Worm (Caenorhabditis elegans): ENCODE results near the gene cex-2.

The cex-2 gene

ce11 chrII:7808153-7808552, 27.1 kb downstream of the cex-2 start:
- TF ChIP-seq mdt-29 (GFP tag; IDR thresholded peaks at IDR 0.05) (no peak), F10B5.3 (tag; optimal IDR thresholded peaks at IDR 0.05) (no peak), ctbp-1 (GFP tag; IDR thresholded peaks at IDR 0.05) (no peak), php-3 (GFP tag; IDR thresholded peaks at IDR 0.05) (no peak), unc-62 (GFP tag; optimal IDR thresholded peaks at IDR 0.05 in 1 of 2) (peak in 1 of 2 experiments; percentile 98), unc-62 (tag; optimal IDR thresholded peaks at IDR 0.05) (no peak), lin-29 (GFP tag; IDR thresholded peaks at IDR 0.05) (no peak), nhr-48 (tag; optimal IDR thresholded peaks at IDR 0.05) (no peak), mdl-1 (tag; optimal IDR thresholded peaks at IDR 0.05) (no peak), rbr-2 (tag; optimal IDR thresholded peaks at IDR 0.05) (no peak)

- peak; percentile 9 for TF ChIP-seq hlh-11 (tag; optimal IDR thresholded peaks at IDR 0.05)
- TF ChIP-seq hlh-30 (tag; optimal IDR thresholded peaks at IDR 0.05; ENCODE audit: insufficient read depth) = peak; percentile 70
- TF ChIP-seq egl-43 (GFP tag; IDR thresholded peaks at IDR 0.05) = no peak
- peak; percentile 11 for TF ChIP-seq mxl-3 (GFP tag; optimal IDR thresholded peaks at IDR 0.05)
- TF ChIP-seq daf-16 (GFP tag; optimal IDR thresholded peaks at IDR 0.05) = no peak
- TF ChIP-seq daf-16 (tag; optimal IDR thresholded peaks at IDR 0.05) = no peak
- TF ChIP-seq dmd-6 (GFP tag; IDR thresholded peaks at IDR 0.05) = peak; percentile 45; the same call in 1 of the 2 replicates
- peak; percentile 67 for TF ChIP-seq dpl-1 (GFP tag; optimal IDR thresholded peaks at IDR 0.05)
These were observed 28.3 kb downstream of the cex-2 start for ce11 chrII:7806872-7807271.

ce11 chrII:7806054-7806453, 29.2 kb downstream of the cex-2 start:
- TF ChIP-seq nhr-10 (tag; optimal IDR thresholded peaks at IDR 0.05) (no peak), ceh-62 (tag; optimal IDR thresholded peaks at IDR 0.05) (no peak), set-16 (GFP tag; IDR thresholded peaks at IDR 0.05) (no peak), dpl-1 (GFP tag; optimal IDR thresholded peaks at IDR 0.05) (no peak)

- TF ChIP-seq duxl-1 (tag; optimal IDR thresholded peaks at IDR 0.05; ENCODE audit: poor library complexity) (no peak), T20F7.1 (GFP tag; optimal IDR thresholded peaks at IDR 0.05) (no peak)
These were observed 32.0 kb downstream of the cex-2 start for ce11 chrII:7803174-7803573.

ce11 chrII:7801899-7802298, 33.3 kb downstream of the cex-2 start:
- TF ChIP-seq egl-27 (tag; optimal IDR thresholded peaks at IDR 0.05) = no peak
- TF ChIP-seq zfp-2 (tag; optimal IDR thresholded peaks at IDR 0.05) = no peak
- no peak for TF ChIP-seq nhr-41 (GFP tag; IDR thresholded peaks at IDR 0.05)
- TF ChIP-seq unc-39 (tag; optimal IDR thresholded peaks at IDR 0.05) = no peak
- no peak for TF ChIP-seq daf-8 (GFP tag; IDR thresholded peaks at IDR 0.05)

- TF ChIP-seq vab-7 (GFP tag; IDR thresholded peaks at IDR 0.05) (no peak), ceh-20 (GFP tag; IDR thresholded peaks at IDR 0.05) (no peak), pqm-1 (tag; optimal IDR thresholded peaks at IDR 0.05) (peak; percentile 52), mxl-2 (GFP tag; conservative IDR thresholded peaks at IDR 0.05) (no peak), zfp-2 (tag; optimal IDR thresholded peaks at IDR 0.05) (no peak), ceh-32 (tag; optimal IDR thresholded peaks at IDR 0.05; ENCODE audit: poor library complexity) (no peak), mes-2 (tag; optimal IDR thresholded peaks at IDR 0.05; ENCODE audit: poor library complexity, severe bottlenecking) (no peak), dmd-6 (GFP tag; IDR thresholded peaks at IDR 0.05) (peak; percentile 25; the same call in 1 of the 2 replicates)
These were observed 34.0 kb downstream of the cex-2 start for ce11 chrII:7801255-7801654.

Measured in whole organism, L4 larva.